Worm (Caenorhabditis elegans) whole organism, young adult: ENCODE measurements around the gene polq-1.

Experiments
- B0336.3 ChIP-seq: fragments of 200-800 bp; sonication (Bioruptor generic); IDR thresholded peaks from 2 replicates; pipeline ENCODE4 v1.3.6; 2022; ENCODE audit warnings: missing genetic modification characterization, missing compliant biosample characterization
- F33H1.4 ChIP-seq: fragments of 200-800 bp; sonication (Bioruptor generic); IDR thresholded peaks from 2 replicates; pipeline ENCODE4 v1.3.6; 2022; ENCODE audit warnings: missing genetic modification reagents, missing genetic modification characterization, missing compliant biosample characterization
- F37B4.10 ChIP-seq: fragments of 200-800 bp; sonication (Bioruptor generic); IDR thresholded peaks from 2 replicates; pipeline ENCODE4 v1.3.6; 2022; ENCODE audit warnings: missing genetic modification characterization, missing compliant biosample characterization
- F39B2.1 ChIP-seq: fragments of 200-800 bp; sonication (Bioruptor generic); IDR thresholded peaks from 2 replicates; pipeline ENCODE4 v1.3.6; 2022; ENCODE audit warnings: missing genetic modification reagents, missing genetic modification characterization, missing compliant biosample characterization
- K11D2.4 ChIP-seq: fragments of 200-800 bp; sonication (Bioruptor generic); IDR thresholded peaks from 2 replicates; pipeline ENCODE4 v1.3.6; 2022; ENCODE audit warnings: missing genetic modification reagents, missing genetic modification characterization, missing compliant biosample characterization
- Y53G8AR.9 ChIP-seq: fragments of 200-800 bp; sonication (Bioruptor generic); conservative IDR thresholded peaks from 2 replicates; pipeline ENCODE4 v1.3.6; 2022; ENCODE audit warnings: missing genetic modification reagents, missing genetic modification characterization, missing compliant biosample characterization
- Y67H2A.10 ChIP-seq: fragments of 200-800 bp; sonication (Bioruptor generic); conservative IDR thresholded peaks from 2 replicates; pipeline ENCODE4 v1.3.6; 2022; ENCODE audit warnings: missing genetic modification reagents, missing genetic modification characterization, missing compliant biosample characterization
- Y95B8A.8 ChIP-seq: fragments of 200-800 bp; sonication (Bioruptor generic); IDR thresholded peaks from 2 replicates; pipeline ENCODE4 v1.3.6; 2022; ENCODE audit warnings: missing genetic modification reagents, missing genetic modification characterization, missing compliant biosample characterization
- ZK185.1 ChIP-seq: sonication (generic microtip); optimal IDR thresholded peaks from 2 replicates; lab custom pipeline; 2016; ENCODE audit warnings: mild to moderate bottlenecking, missing genetic modification characterization, missing compliant biosample characterization; ENCODE audit not compliant: poor library complexity, severe bottlenecking
- attf-5 ChIP-seq: fragments of 200-800 bp; sonication (Bioruptor generic); optimal IDR thresholded peaks from 2 replicates; lab custom pipeline; 2018; ENCODE audit warnings: mild to moderate bottlenecking, missing genetic modification characterization, missing compliant biosample characterization
- cebp-1 ChIP-seq, 2 experiments: fragments of 200-800 bp in 1 of 2; sonication (Bioruptor generic) in 1 of 2; sonication (generic microtip) in 1 of 2; IDR thresholded peaks in 1 of 2; optimal IDR thresholded peaks in 1 of 2; 2 replicates each; pipeline versions ENCODE4 v1.3.6 to Lab custom; 2017 to 2022; ENCODE audit warnings: missing compliant biosample characterization in 2 of 2, missing genetic modification characterization in 2 of 2, mild to moderate bottlenecking in 1 of 2, missing genetic modification reagents in 1 of 2, moderate library complexity in 1 of 2
- chd-7 ChIP-seq: sonication (generic microtip); optimal IDR thresholded peaks from 2 replicates; lab custom pipeline; 2016; ENCODE audit warnings: mild to moderate bottlenecking, missing genetic modification characterization, moderate library complexity, missing compliant biosample characterization
- dox-1 ChIP-seq: fragments of 200-800 bp; sonication (Bioruptor generic); IDR thresholded peaks from 2 replicates; pipeline ENCODE4 v1.3.6; 2022; ENCODE audit warnings: missing genetic modification reagents, missing genetic modification characterization, missing compliant biosample characterization
- egl-44 ChIP-seq: fragments of 200-800 bp; sonication (Bioruptor generic); IDR thresholded peaks from 2 replicates; pipeline ENCODE4 v1.3.6; 2022; ENCODE audit warnings: missing genetic modification reagents, missing genetic modification characterization, missing compliant biosample characterization
- egrh-3 ChIP-seq: fragments of 200-800 bp; sonication (Bioruptor generic); IDR thresholded peaks from 2 replicates; pipeline ENCODE4 v1.3.6; 2022; ENCODE audit warnings: missing genetic modification reagents, missing genetic modification characterization, missing compliant biosample characterization
- lir-1 ChIP-seq: fragments of 200-800 bp; sonication (Bioruptor generic); conservative IDR thresholded peaks from 2 replicates; pipeline ENCODE4 v1.3.6; 2022; ENCODE audit warnings: missing genetic modification reagents, missing genetic modification characterization, missing compliant biosample characterization
- lsl-1 ChIP-seq: fragments of 200-800 bp; sonication (Bioruptor generic); optimal IDR thresholded peaks from 2 replicates; lab custom pipeline; 2018; ENCODE audit warnings: mild to moderate bottlenecking, missing genetic modification characterization, moderate library complexity, missing compliant biosample characterization
- madf-10 ChIP-seq: sonication (generic microtip); optimal IDR thresholded peaks from 2 replicates; lab custom pipeline; 2016; ENCODE audit warnings: mild to moderate bottlenecking, missing genetic modification characterization, missing compliant biosample characterization
- madf-3 ChIP-seq: fragments of 200-800 bp; sonication (Bioruptor generic); IDR thresholded peaks from 2 replicates; pipeline ENCODE4 v1.3.6; 2022; ENCODE audit warnings: missing genetic modification reagents, missing genetic modification characterization, missing compliant biosample characterization
- madf-6 ChIP-seq: fragments of 200-800 bp; sonication (Bioruptor generic); IDR thresholded peaks from 2 replicates; pipeline ENCODE4 v1.3.6; 2022; ENCODE audit warnings: missing genetic modification reagents, missing genetic modification characterization, missing compliant biosample characterization
- mcd-1 ChIP-seq: fragments of 200-800 bp; sonication (Bioruptor generic); IDR thresholded peaks from 2 replicates; pipeline ENCODE4 v1.3.6; 2022; ENCODE audit warnings: missing genetic modification reagents, missing genetic modification characterization, missing compliant biosample characterization
- mes-4 ChIP-seq: sonication (generic microtip); optimal IDR thresholded peaks from 2 replicates; lab custom pipeline; 2016; ENCODE audit warnings: missing genotype, missing genetic modification characterization, missing compliant biosample characterization
- nfya-2 ChIP-seq: fragments of 200-800 bp; sonication (Bioruptor generic); IDR thresholded peaks from 2 replicates; pipeline ENCODE4 v1.3.6; 2022; ENCODE audit warnings: missing genetic modification reagents, missing genetic modification characterization, missing compliant biosample characterization
- nhr-120 ChIP-seq: fragments of 200-800 bp; sonication (Bioruptor generic); IDR thresholded peaks from 2 replicates; pipeline ENCODE4 v1.3.6; 2022; ENCODE audit warnings: missing genetic modification characterization, missing compliant biosample characterization
- nhr-179 ChIP-seq: sonication (generic microtip); optimal IDR thresholded peaks from 2 replicates; lab custom pipeline; 2016; ENCODE audit warnings: mild to moderate bottlenecking, missing genetic modification characterization, missing compliant biosample characterization
- pbrm-1 ChIP-seq: fragments of 200-800 bp; sonication (Bioruptor generic); IDR thresholded peaks from 2 replicates; pipeline ENCODE4 v1.3.6; 2022; ENCODE audit warnings: missing genetic modification reagents, missing genetic modification characterization, missing compliant biosample characterization
- sea-2 ChIP-seq: fragments of 200-800 bp; sonication (Bioruptor generic); IDR thresholded peaks from 2 replicates; pipeline ENCODE4 v1.3.6; 2022; ENCODE audit warnings: missing genetic modification characterization, missing compliant biosample characterization
- zfh-2 ChIP-seq: fragments of 200-800 bp; sonication (Bioruptor generic); conservative IDR thresholded peaks from 2 replicates; pipeline ENCODE4 v1.3.6; 2022; ENCODE audit warnings: missing genetic modification reagents, missing genetic modification characterization, missing compliant biosample characterization
- zim-3 ChIP-seq: sonication (generic microtip); optimal IDR thresholded peaks from 2 replicates; lab custom pipeline; 2017; ENCODE audit warnings: mild to moderate bottlenecking, missing genetic modification characterization, moderate library complexity, missing compliant biosample characterization
- ztf-25 ChIP-seq: fragments of 200-800 bp; sonication (Bioruptor generic); IDR thresholded peaks from 2 replicates; pipeline ENCODE4 v1.3.6; 2022; ENCODE audit warnings: missing genetic modification reagents, missing genetic modification characterization, missing compliant biosample characterization

Gene polq-1

DNA sequence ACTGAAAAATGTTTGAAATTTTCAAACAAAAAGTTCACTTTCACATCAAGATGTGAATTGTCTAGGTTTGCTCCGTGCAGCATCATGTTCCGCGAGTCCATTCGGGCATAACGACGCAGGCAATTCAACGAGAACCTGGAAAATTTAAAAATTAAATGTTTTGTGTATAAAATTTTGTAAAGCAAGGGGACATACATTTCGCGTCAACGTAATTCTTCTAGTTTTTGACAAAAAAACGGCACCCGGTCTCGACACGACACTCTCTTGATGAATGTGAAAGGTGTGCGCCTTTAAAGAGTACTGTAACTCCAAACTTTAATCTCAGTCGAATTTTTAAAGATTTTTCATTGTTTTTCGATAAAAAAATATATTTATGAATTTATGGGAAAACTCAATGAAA lies 31.1 kb upstream of the polq-1 start, which contains the start of gene R12B2.6:
Gene R12B2.6 (minus strand): TSS at position 101 of the 400 bp plus-strand sequence.
- TF ChIP-seq lsl-1 (peak; percentile 52), zim-3 (tag; lab: Kevin White, UChicago) (no peak)

DNA sequence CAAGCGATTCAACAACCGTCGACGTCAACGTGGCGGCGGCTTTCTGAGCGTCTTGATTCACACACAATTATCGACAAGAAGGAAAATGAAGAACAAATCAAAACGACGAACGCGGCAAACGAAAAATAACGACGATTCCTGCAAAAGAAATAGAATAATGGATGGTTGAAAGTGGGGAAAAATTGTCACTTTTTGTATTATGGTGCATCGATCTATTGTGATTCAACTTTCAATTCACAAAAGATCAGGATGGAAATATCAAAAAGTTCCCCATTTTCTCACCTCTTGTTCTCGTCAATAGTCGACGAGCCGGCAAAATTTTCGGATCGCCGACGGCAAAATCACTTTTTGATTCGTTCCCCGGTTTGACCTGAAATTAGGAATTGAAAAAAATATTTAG lies 30.4 kb upstream of the polq-1 start, which contains the start of the genes R12B2.13 and mdt-15:
Gene R12B2.13 (minus strand): TSS at position 101 of the 400 bp plus-strand sequence.
Gene mdt-15 (minus strand): TSS at position 376 of the 400 bp plus-strand sequence.
- TF ChIP-seq Y53G8AR.9 (GFP tag; lab: Robert Waterston, UW): 0 out of 2 replicates have a peak, but pooled peaks have one; percentile 41
- no peak for TF ChIP-seq sea-2 (GFP tag; lab: Robert Waterston, UW)
- no peak for TF ChIP-seq nhr-120
- 0 out of 2 replicates have a peak, but pooled peaks have one; percentile 26 for TF ChIP-seq pbrm-1
- TF ChIP-seq zim-3 (tag; lab: Kevin White, UChicago): no peak
- no peak for TF ChIP-seq egl-44 (GFP tag; lab: Robert Waterston, UW)
- TF ChIP-seq madf-10 (tag; lab: Kevin White, UChicago): no peak
- TF ChIP-seq egrh-3 (GFP tag; lab: Robert Waterston, UW): no peak

DNA sequence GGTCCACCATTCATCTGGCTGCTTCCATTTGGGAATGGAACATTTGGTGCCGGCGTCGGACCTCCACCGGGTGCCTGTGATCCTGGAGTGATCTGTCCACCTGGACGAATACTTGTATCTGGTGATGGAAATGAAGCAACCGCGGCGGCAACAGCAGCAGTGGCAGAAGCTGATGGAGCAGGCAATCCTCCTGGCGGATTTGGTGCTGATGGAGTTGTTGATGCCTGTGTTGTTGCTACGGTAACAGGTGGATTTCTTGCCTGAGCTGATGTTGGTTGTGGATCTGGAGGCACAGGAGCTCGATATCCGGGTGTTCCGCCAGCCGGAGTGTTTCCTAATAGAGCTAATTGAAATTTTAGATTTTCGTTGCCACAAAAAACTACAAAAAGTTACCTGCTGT lies 29.5 kb upstream of the polq-1 start:
- TF ChIP-seq egrh-3 (GFP tag; lab: Robert Waterston, UW) (peak; percentile 18; the same call in 1 of the 2 replicates), chd-7 (tag; lab: Kevin White, UChicago) (peak; percentile 10), F33H1.4 (peak; percentile 8; the same call in 1 of the 2 replicates), zfh-2 (GFP tag; lab: Robert Waterston, UW) (peak; percentile 65), mcd-1 (GFP tag; lab: Robert Waterston, UW) (no peak), ztf-25 (GFP tag; lab: Robert Waterston, UW) (no peak)
- TF ChIP-seq, all 124 proteins: peak for 4

DNA sequence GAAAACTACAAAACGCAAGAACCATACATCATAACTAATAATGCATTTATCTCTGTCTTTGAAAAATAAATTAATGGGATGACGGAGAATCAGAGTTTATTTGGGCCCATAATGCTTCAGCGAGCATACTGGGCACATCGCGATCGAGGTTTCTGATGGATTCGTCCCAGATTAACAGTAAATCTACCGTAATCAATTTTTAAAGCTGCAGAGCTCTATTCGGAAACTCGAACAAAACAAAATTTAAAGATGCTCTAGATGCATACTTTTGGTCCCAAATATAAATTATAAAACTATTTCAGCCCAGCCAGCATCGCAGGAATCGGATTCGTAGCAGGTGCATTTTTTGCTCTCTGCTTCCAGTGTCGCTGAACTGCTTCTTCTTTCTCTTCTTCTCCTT lies 25.1 kb upstream of the polq-1 start:
- no peak for TF ChIP-seq mes-4 (tag; lab: Kevin White, UChicago)
- TF ChIP-seq F39B2.1 (GFP tag; lab: Robert Waterston, UW): no peak
- TF ChIP-seq K11D2.4 (GFP tag; lab: Robert Waterston, UW): 0 out of 2 replicates have a peak, but pooled peaks have one; percentile 14
- TF ChIP-seq nhr-179: no peak
- no peak for TF ChIP-seq cebp-1 (GFP tag; IDR thresholded peaks at IDR 0.05; lab: Robert Waterston, UW)
- TF ChIP-seq cebp-1 (tag; optimal IDR thresholded peaks at IDR 0.05; lab: Kevin White, UChicago): peak; percentile 8
- 0 out of 2 replicates have a peak, but pooled peaks have one; percentile 5 for TF ChIP-seq dox-1 (GFP tag; lab: Robert Waterston, UW)
- TF ChIP-seq madf-3 (GFP tag; lab: Robert Waterston, UW): peak; percentile 76
- TF ChIP-seq B0336.3 (GFP tag; lab: Robert Waterston, UW): peak; percentile 52; the same call in 1 of the 2 replicates
- TF ChIP-seq lir-1: 0 out of 2 replicates have a peak, but pooled peaks have one; percentile 5
- peak; percentile 43; the same call in 1 of the 2 replicates for TF ChIP-seq Y67H2A.10
- TF ChIP-seq nfya-2 (GFP tag; lab: Robert Waterston, UW): no peak
- 0 out of 2 replicates have a peak, but pooled peaks have one; percentile 12 for TF ChIP-seq egl-44 (GFP tag; lab: Robert Waterston, UW)
- TF ChIP-seq ZK185.1 (tag; lab: Kevin White, UChicago): peak; percentile 0
- 0 out of 2 replicates have a peak, but pooled peaks have one; percentile 6 for TF ChIP-seq madf-6 (GFP tag; lab: Robert Waterston, UW)
- peak; percentile 50; the same call in 1 of the 2 replicates for TF ChIP-seq Y95B8A.8 (GFP tag; lab: Robert Waterston, UW)
- no peak for TF ChIP-seq nhr-120

DNA sequence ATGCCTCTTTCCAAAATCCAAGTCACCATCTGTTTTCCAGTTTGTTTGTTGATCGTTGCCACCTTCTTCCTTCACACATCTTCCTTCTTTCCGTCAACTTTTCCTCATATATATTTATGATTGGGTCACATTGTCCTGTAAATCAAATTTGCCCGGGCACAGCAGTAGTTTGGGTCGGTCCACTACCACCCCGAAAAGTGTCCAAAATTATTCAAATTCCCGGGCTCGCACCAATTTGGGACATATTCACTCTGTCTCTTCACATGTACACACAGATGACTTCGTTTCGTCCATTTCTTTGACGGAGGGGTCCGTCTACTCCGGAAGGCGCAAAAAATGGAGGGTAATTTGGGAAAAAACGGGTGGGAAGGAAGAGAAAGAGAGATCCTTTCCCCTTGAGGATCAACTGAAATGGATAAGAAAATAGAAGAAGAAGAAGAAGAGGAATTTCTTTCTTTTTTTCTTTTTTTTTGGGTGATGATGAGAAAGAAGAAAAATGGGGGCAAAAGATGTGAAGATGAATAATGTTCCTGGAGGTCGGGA lies 24.0 kb upstream of the polq-1 start:
- TF ChIP-seq zfh-2 (GFP tag; lab: Robert Waterston, UW) (0 out of 2 replicates have a peak, but pooled peaks have one; percentile 40), F37B4.10 (GFP tag; lab: Robert Waterston, UW) (0 out of 2 replicates have a peak, but pooled peaks have one; percentile 30), attf-5 (GFP tag; lab: Kevin White, UChicago) (no peak), ZK185.1 (tag; lab: Kevin White, UChicago) (no peak)
